Fruit fly (Drosophila melanogaster) whole organism, embryonic: ENCODE measurements around the gene CG42759.

Experiments
- CG11093 ChIP-seq: fragments of 200-800 bp; sonication (Bioruptor generic); IDR thresholded peaks from 3 replicates; pipeline ENCODE4 v1.3.6; 2022; ENCODE audit warnings: missing biosample characterization, missing genetic modification characterization
- CG13624 ChIP-seq: fragments of 200-800 bp; sonication (Bioruptor generic); optimal IDR thresholded peaks from 2 replicates; lab custom pipeline; 2016; ENCODE audit warnings: missing biosample characterization, missing genetic modification characterization
- CG15601 ChIP-seq: fragments of 200-800 bp; sonication (Bioruptor generic); optimal IDR thresholded peaks from 3 replicates; lab custom pipeline; 2019; ENCODE audit warnings: missing biosample characterization, mild to moderate bottlenecking, missing genetic modification characterization, moderate library complexity
- CG16813 ChIP-seq: fragments of 200-800 bp; sonication (Bioruptor generic); IDR thresholded peaks from 3 replicates; pipeline ENCODE4 v1.3.6; 2022; ENCODE audit warnings: missing biosample characterization, missing genetic modification characterization; ENCODE audit not compliant: partially characterized antibody
- CG17359 ChIP-seq: fragments of 200-800 bp; sonication (Bioruptor generic); optimal IDR thresholded peaks from 3 replicates; lab custom pipeline; 2018; ENCODE audit warnings: missing biosample characterization, mild to moderate bottlenecking, missing genetic modification characterization, moderate library complexity
- CG18011 ChIP-seq: fragments of 200-800 bp; sonication (Bioruptor generic); optimal IDR thresholded peaks from 2 replicates; lab custom pipeline; 2017; ENCODE audit warnings: missing biosample characterization, missing genetic modification characterization, mild to moderate bottlenecking, moderate library complexity, missing genotype
- CG18619 ChIP-seq: fragments of 200-800 bp; sonication (Bioruptor generic); optimal IDR thresholded peaks from 3 replicates; lab custom pipeline; 2017; ENCODE audit warnings: missing biosample characterization, mild to moderate bottlenecking, missing genetic modification characterization
- CG2199 ChIP-seq: fragments of 200-800 bp; sonication (Bioruptor generic); IDR thresholded peaks from 3 replicates; pipeline ENCODE4 v1.3.6; 2022; ENCODE audit warnings: missing biosample characterization, missing genetic modification characterization
- CG32772 ChIP-seq: fragments of 200-800 bp; sonication (Bioruptor generic); IDR thresholded peaks from 2 replicates; pipeline ENCODE4 v1.3.6; 2022; ENCODE audit warnings: missing biosample characterization, missing genetic modification characterization
- CG6175 ChIP-seq: fragments of 200-800 bp; sonication (Bioruptor generic); IDR thresholded peaks from 3 replicates; pipeline ENCODE4 v1.3.6; 2022; ENCODE audit warnings: missing biosample characterization, missing genetic modification characterization
- CG6654 ChIP-seq: fragments of 200-800 bp; sonication (Bioruptor generic); optimal IDR thresholded peaks from 2 replicates; lab custom pipeline; 2017; ENCODE audit warnings: missing biosample characterization, mild to moderate bottlenecking, missing genetic modification characterization
- CG6791 ChIP-seq: fragments of 200-800 bp; sonication (Bioruptor generic); IDR thresholded peaks from 3 replicates; pipeline ENCODE4 v1.3.6; 2022; ENCODE audit warnings: missing biosample characterization, missing genetic modification characterization; ENCODE audit not compliant: partially characterized antibody
- CG7963 ChIP-seq: fragments of 200-800 bp; sonication (Bioruptor generic); IDR thresholded peaks from 3 replicates; pipeline ENCODE4 v1.3.6; 2022; ENCODE audit warnings: missing biosample characterization, missing genetic modification characterization; ENCODE audit not compliant: partially characterized antibody
- CoRest ChIP-seq: fragments of 200-800 bp; sonication (Bioruptor generic); optimal IDR thresholded peaks from 3 replicates; lab custom pipeline; 2018; ENCODE audit warnings: missing biosample characterization, mild to moderate bottlenecking, missing genetic modification characterization, moderate library complexity
- Dad ChIP-seq: fragments of 200-800 bp; sonication (Bioruptor generic); optimal IDR thresholded peaks from 3 replicates; lab custom pipeline; 2016; ENCODE audit warnings: missing biosample characterization, missing genetic modification characterization
- Dfd ChIP-seq, 2 experiments: fragments of >200 bp; optimal IDR thresholded peaks; 2 replicates each; lab custom pipeline; 2017; ENCODE audit warnings: missing biosample characterization in 2 of 2, missing genetic modification characterization in 2 of 2
- Dll ChIP-seq: fragments of 200-800 bp; sonication (Bioruptor generic); IDR thresholded peaks from 4 replicates; pipeline ENCODE4 v1.3.6; 2022; ENCODE audit warnings: missing biosample characterization, missing genetic modification characterization; ENCODE audit not compliant: partially characterized antibody
- HHEX ChIP-seq: fragments of 200-800 bp; sonication (Bioruptor generic); optimal IDR thresholded peaks from 3 replicates; lab custom pipeline; 2017; ENCODE audit warnings: missing biosample characterization, mild to moderate bottlenecking, missing genetic modification characterization, missing genetic modification reagents
- Hand ChIP-seq: fragments of 200-800 bp; sonication (Bioruptor generic); optimal IDR thresholded peaks from 2 replicates; lab custom pipeline; 2017; ENCODE audit warnings: mild to moderate bottlenecking, missing biosample characterization, missing genetic modification reagents, missing genetic modification characterization
- Hey ChIP-seq: fragments of 200-800 bp; sonication (Bioruptor generic); optimal IDR thresholded peaks from 3 replicates; lab custom pipeline; 2018; ENCODE audit warnings: missing biosample characterization, mild to moderate bottlenecking, missing genetic modification characterization
- MBD-R2 ChIP-seq: fragments of 200-800 bp; sonication (Bioruptor generic); IDR thresholded peaks from 2 replicates; pipeline ENCODE4 v1.3.6; 2022; ENCODE audit warnings: missing biosample characterization, missing genetic modification characterization
- Mad ChIP-seq: fragments of 200-800 bp; sonication (Bioruptor generic); optimal IDR thresholded peaks from 2 replicates; lab custom pipeline; 2016; ENCODE audit warnings: missing biosample characterization, missing genetic modification characterization
- Nf-YC ChIP-seq: fragments of 200-800 bp; optimal IDR thresholded peaks from 3 replicates; lab custom pipeline; 2019; ENCODE audit warnings: missing biosample characterization, mild to moderate bottlenecking, missing genetic modification characterization, moderate library complexity
- Sin3A ChIP-seq: fragments of >200 bp; optimal IDR thresholded peaks from 2 replicates; lab custom pipeline; 2018
- Sox102F ChIP-seq: fragments of 200-800 bp; sonication (Bioruptor generic); optimal IDR thresholded peaks from 2 replicates; lab custom pipeline; 2018; ENCODE audit warnings: missing biosample characterization, mild to moderate bottlenecking, missing genetic modification characterization, moderate library complexity
- Usf ChIP-seq: fragments of 200-800 bp; sonication (Bioruptor generic); optimal IDR thresholded peaks from 2 replicates; lab custom pipeline; 2017; ENCODE audit warnings: missing genotype, missing biosample characterization, missing genetic modification characterization
- ac ChIP-seq: fragments of 200-800 bp; sonication (Bioruptor generic); optimal IDR thresholded peaks from 3 replicates; lab custom pipeline; 2017; ENCODE audit warnings: missing biosample characterization, mild to moderate bottlenecking, missing genetic modification characterization
- amos ChIP-seq: fragments of 200-800 bp; sonication (Bioruptor generic); IDR thresholded peaks from 2 replicates; pipeline ENCODE4 v1.3.6; 2022; ENCODE audit warnings: missing biosample characterization, missing genetic modification characterization; ENCODE audit not compliant: partially characterized antibody
- az2 ChIP-seq: fragments of 200-800 bp; sonication (Bioruptor generic); optimal IDR thresholded peaks from 3 replicates; lab custom pipeline; 2016; ENCODE audit warnings: missing biosample characterization, missing genetic modification characterization
- bab2 ChIP-seq: fragments of 200-800 bp; sonication (Bioruptor generic); optimal IDR thresholded peaks from 2 replicates; lab custom pipeline; 2016; ENCODE audit warnings: missing biosample characterization, missing genetic modification characterization
- bowl ChIP-seq: fragments of 200-800 bp; sonication (Bioruptor generic); IDR thresholded peaks from 2 replicates; pipeline ENCODE4 v1.3.6; 2022; ENCODE audit warnings: missing biosample characterization, missing genetic modification characterization
- cad ChIP-seq: fragments of >200 bp; optimal IDR thresholded peaks from 2 replicates; lab custom pipeline; 2017; ENCODE audit warnings: missing biosample characterization, missing genetic modification characterization
- caup ChIP-seq: fragments of 200-800 bp; sonication (Bioruptor generic); optimal IDR thresholded peaks from 3 replicates; lab custom pipeline; 2017; ENCODE audit warnings: missing biosample characterization, mild to moderate bottlenecking, missing genetic modification characterization, moderate library complexity; ENCODE audit not compliant: severe bottlenecking
- chn ChIP-seq: fragments of 200-800 bp; sonication (Bioruptor generic); optimal IDR thresholded peaks from 2 replicates; lab custom pipeline; 2016; ENCODE audit warnings: missing biosample characterization, missing genetic modification characterization
- da ChIP-seq: fragments of 200-800 bp; sonication (Bioruptor generic); optimal IDR thresholded peaks from 2 replicates; lab custom pipeline; 2016; ENCODE audit warnings: missing biosample characterization, missing genetic modification characterization
- dimm ChIP-seq: fragments of 200-800 bp; sonication (Bioruptor generic); IDR thresholded peaks from 2 replicates; pipeline ENCODE4 v1.3.6; 2022; ENCODE audit warnings: missing biosample characterization, missing genetic modification characterization
- fd102C ChIP-seq: fragments of 200-800 bp; sonication (Bioruptor generic); optimal IDR thresholded peaks from 2 replicates; lab custom pipeline; 2018; ENCODE audit warnings: missing biosample characterization, mild to moderate bottlenecking, missing genetic modification characterization, moderate library complexity
- fd3F ChIP-seq: fragments of 200-800 bp; sonication (Bioruptor generic); optimal IDR thresholded peaks from 2 replicates; lab custom pipeline; 2018; ENCODE audit warnings: missing biosample characterization, mild to moderate bottlenecking, missing genetic modification characterization, moderate library complexity
- hth ChIP-seq: fragments of >200 bp; optimal IDR thresholded peaks from 2 replicates; lab custom pipeline; 2017; ENCODE audit warnings: inconsistent platforms
- ind ChIP-seq: fragments of 200-800 bp; sonication (Bioruptor generic); optimal IDR thresholded peaks from 3 replicates; lab custom pipeline; 2016; ENCODE audit warnings: missing biosample characterization, missing genetic modification characterization
- lola ChIP-seq, 3 experiments: fragments of >200 bp in 2 of 3; fragments of 200-800 bp in 1 of 3; sonication (Bioruptor generic) in 1 of 3; optimal IDR thresholded peaks; 2 replicates each; lab custom pipeline; 2017 to 2019; ENCODE audit warnings: missing biosample characterization in 3 of 3, missing genetic modification characterization in 3 of 3, mild to moderate bottlenecking in 1 of 3, moderate library complexity in 1 of 3
- nerfin-1 ChIP-seq: fragments of 200-800 bp; sonication (Bioruptor generic); optimal IDR thresholded peaks from 3 replicates; lab custom pipeline; 2019; ENCODE audit warnings: missing biosample characterization, mild to moderate bottlenecking, missing genetic modification characterization, moderate library complexity
- nmo ChIP-seq: fragments of 200-800 bp; sonication (Bioruptor generic); optimal IDR thresholded peaks from 2 replicates; lab custom pipeline; 2018; ENCODE audit warnings: missing biosample characterization, mild to moderate bottlenecking, missing genetic modification characterization, moderate library complexity
- otp ChIP-seq: fragments of 200-800 bp; sonication (Bioruptor generic); IDR thresholded peaks from 3 replicates; pipeline ENCODE4, ENCODE4 v1.3.6; 2022; ENCODE audit warnings: missing biosample characterization, missing genetic modification characterization
- slbo ChIP-seq: fragments of 200-800 bp; sonication (Bioruptor generic); IDR thresholded peaks from 2 replicates; pipeline ENCODE4 v1.3.6; 2022; ENCODE audit warnings: missing biosample characterization, missing genetic modification characterization
- ssp ChIP-seq: fragments of 200-800 bp; sonication (Bioruptor generic); IDR thresholded peaks from 2 replicates; pipeline ENCODE4 v1.3.6; 2022; ENCODE audit warnings: missing biosample characterization, missing genetic modification characterization
- stc ChIP-seq: fragments of 200-800 bp; sonication (Bioruptor generic); IDR thresholded peaks from 2 replicates; pipeline ENCODE4 v1.3.6; 2022; ENCODE audit warnings: missing biosample characterization, missing genetic modification characterization
- twi ChIP-seq: fragments of 200-800 bp; optimal IDR thresholded peaks from 2 replicates; lab custom pipeline; 2019; ENCODE audit warnings: missing biosample characterization, mild to moderate bottlenecking, missing genetic modification characterization, moderate library complexity
- unpg ChIP-seq: fragments of 200-800 bp; sonication (Bioruptor generic); optimal IDR thresholded peaks from 3 replicates; lab custom pipeline; 2018; ENCODE audit warnings: missing biosample characterization, mild to moderate bottlenecking, missing genetic modification characterization, moderate library complexity
- usp ChIP-seq: fragments of >200 bp; optimal IDR thresholded peaks from 2 replicates; lab custom pipeline; 2017; ENCODE audit warnings: missing biosample characterization, missing genetic modification characterization
- zen ChIP-seq: fragments of 200-800 bp; sonication (Bioruptor generic); optimal IDR thresholded peaks from 3 replicates; lab custom pipeline; 2018; ENCODE audit warnings: missing biosample characterization, mild to moderate bottlenecking, missing genetic modification characterization, moderate library complexity

CG42759 gene

dm6 chr3R:10130091-10130490 lies 12.8 kb upstream of the CG42759 start (continued):
- TF ChIP-seq CG6654 (no peak), ssp (GFP tag; lab: Robert Waterston, UW) (no peak; the same call in 1 of the 2 replicates), CG16813 (GFP tag; lab: Robert Waterston, UW) (no peak), dimm (GFP tag; lab: Robert Waterston, UW) (no peak), slbo (GFP tag; lab: Robert Waterston, UW) (peak; percentile 81), CG15601 (tag; lab: Kevin White, UChicago) (peak; percentile 23), Sin3A (lab: Kevin White, UChicago) (no peak), CG6175 (GFP tag; lab: Robert Waterston, UW) (0 out of 3 replicates have a peak, but pooled peaks have one; percentile 11), hth (lab: Kevin White, UChicago) (no peak), nmo (peak; percentile 64), usp (no peak), unpg (GFP tag; lab: Kevin White, UChicago) (peak; percentile 76), Nf-YC (tag; lab: Kevin White, UChicago) (peak; percentile 5), ac (no peak), fd102C (GFP tag; lab: Kevin White, UChicago) (no peak), Sox102F (GFP tag; lab: Kevin White, UChicago) (peak; percentile 76), zen (tag; lab: Kevin White, UChicago) (no peak), MBD-R2 (GFP tag; lab: Robert Waterston, UW) (no peak; the same call in 1 of the 2 replicates), CG11093 (0 out of 3 replicates have a peak, but pooled peaks have one; percentile 34), ind (peak; percentile 48), bowl (GFP tag; lab: Robert Waterston, UW) (no peak), cad (GFP tag; lab: Kevin White, UChicago) (no peak), da (GFP tag; lab: Kevin White, UChicago) (no peak), CG13624 (GFP tag; lab: Kevin White, UChicago) (peak; percentile 44), CoRest (tag; lab: Kevin White, UChicago) (peak; percentile 56), Mad (GFP tag; lab: Kevin White, UChicago) (no peak), Dfd (GFP tag; optimal IDR thresholded peaks at IDR 0.05; lab: Kevin White, UChicago) (no peak), Dad (GFP tag; lab: Kevin White, UChicago) (no peak), Usf (GFP tag; lab: Kevin White, UChicago) (no peak), chn (GFP tag; lab: Kevin White, UChicago) (peak; percentile 14), CG6791 (GFP tag; lab: Robert Waterston, UW) (no peak), CG18011 (no peak), az2 (GFP tag; lab: Kevin White, UChicago) (peak; percentile 55), bab2 (GFP tag; lab: Kevin White, UChicago) (no peak), amos (no peak), lola (GFP tag; optimal IDR thresholded peaks at IDR 0.05; lab: Kevin White, UChicago) (peak in 1 of 3 experiments; percentile 24), CG7963 (GFP tag; lab: Robert Waterston, UW) (no peak), Dll (GFP tag; lab: Robert Waterston, UW) (no peak), stc (GFP tag; lab: Robert Waterston, UW) (peak; percentile 28; the same call in 1 of the 2 replicates), twi (tag; lab: Kevin White, UChicago) (no peak), CG18619 (peak; percentile 40), fd3F (GFP tag; lab: Kevin White, UChicago) (peak; percentile 51), Hey (tag; lab: Kevin White, UChicago) (no peak), Hand (GFP tag; lab: Kevin White, UChicago) (peak; percentile 21), caup (peak; percentile 56), nerfin-1 (tag; lab: Kevin White, UChicago) (no peak), HHEX (peak; percentile 58), CG17359 (peak; percentile 74), CG2199 (no peak), CG32772 (GFP tag; lab: Robert Waterston, UW) (peak; percentile 49), otp (GFP tag; lab: Robert Waterston, UW) (0 out of 3 replicates have a peak, but pooled peaks have one; percentile 58)
